Worm (Caenorhabditis elegans) whole organism, L3 larva: ENCODE measurements around the gene exp-1.

Experiments
- R02D3.7 ChIP-seq: fragments of 150-350 bp; optimal IDR thresholded peaks from 2 replicates; lab custom pipeline; 2014; ENCODE audit warnings: missing biosample characterization, missing genetic modification characterization
- aly-2 ChIP-seq: fragments of 150-350 bp; optimal IDR thresholded peaks from 2 replicates; lab custom pipeline; 2014; ENCODE audit warnings: missing biosample characterization, missing genetic modification characterization
- ceh-28 ChIP-seq: fragments of 150-350 bp; optimal IDR thresholded peaks from 2 replicates; lab custom pipeline; 2014; ENCODE audit warnings: missing biosample characterization, missing genetic modification reagents, missing genetic modification characterization
- ceh-82 ChIP-seq: fragments of 150-350 bp; optimal IDR thresholded peaks from 2 replicates; lab custom pipeline; 2014; ENCODE audit warnings: missing biosample characterization, missing genetic modification characterization
- ceh-9 ChIP-seq: sonication (generic microtip); optimal IDR thresholded peaks from 2 replicates; lab custom pipeline; 2018; ENCODE audit warnings: missing biosample characterization, missing genetic modification characterization
- daf-12 ChIP-seq: fragments of 150-350 bp; optimal IDR thresholded peaks from 2 replicates; lab custom pipeline; 2014; ENCODE audit warnings: missing biosample characterization, missing genetic modification reagents, missing genetic modification characterization
- egl-27 ChIP-seq: sonication (generic microtip); optimal IDR thresholded peaks from 4 replicates; lab custom pipeline; 2017; ENCODE audit warnings: missing biosample characterization, missing genetic modification reagents, missing genetic modification characterization
- elt-1 ChIP-seq: fragments of 150-350 bp; optimal IDR thresholded peaks from 2 replicates; lab custom pipeline; 2014; ENCODE audit warnings: missing biosample characterization, missing genetic modification characterization
- elt-2 ChIP-seq: sonication (generic microtip); optimal IDR thresholded peaks from 2 replicates; lab custom pipeline; 2016; ENCODE audit warnings: missing genetic modification reagents, mild to moderate bottlenecking, missing genetic modification characterization, missing compliant biosample characterization
- elt-3 ChIP-seq, 3 experiments: fragments of 150-350 bp in 1 of 3; sonication (generic microtip) in 2 of 3; optimal IDR thresholded peaks; 2 replicates in 2 of 3; 4 replicates in 1 of 3; lab custom pipeline; 2014 to 2017; ENCODE audit warnings: missing biosample characterization in 3 of 3, missing genetic modification characterization in 3 of 3
- eor-1 ChIP-seq, 2 experiments: fragments of 150-350 bp; optimal IDR thresholded peaks; 2 replicates each; lab custom pipeline; 2014 to 2018; ENCODE audit warnings: missing biosample characterization in 2 of 2, missing genetic modification characterization in 2 of 2
- fkh-10 ChIP-seq: sonication (generic microtip); optimal IDR thresholded peaks from 2 replicates; lab custom pipeline; 2017; ENCODE audit warnings: missing biosample characterization, missing genetic modification reagents, missing genetic modification characterization
- fkh-2 ChIP-seq: fragments of 150-350 bp; optimal IDR thresholded peaks from 2 replicates; lab custom pipeline; 2014; ENCODE audit warnings: missing biosample characterization, missing genetic modification reagents, missing genetic modification characterization
- fos-1 ChIP-seq: fragments of 150-350 bp; optimal IDR thresholded peaks from 2 replicates; lab custom pipeline; 2014; ENCODE audit warnings: missing biosample characterization, missing genetic modification characterization
- jun-1 ChIP-seq: fragments of 150-350 bp; optimal IDR thresholded peaks from 2 replicates; lab custom pipeline; 2014; ENCODE audit warnings: missing biosample characterization, missing genetic modification reagents, missing genetic modification characterization
- lin-15B ChIP-seq: fragments of 150-350 bp; optimal IDR thresholded peaks from 2 replicates; lab custom pipeline; 2014; ENCODE audit warnings: missing biosample characterization, missing genetic modification characterization
- lsy-12 ChIP-seq: sonication (generic microtip); optimal IDR thresholded peaks from 2 replicates; lab custom pipeline; 2016; ENCODE audit warnings: mild to moderate bottlenecking, missing genetic modification characterization, missing compliant biosample characterization
- mdl-1 ChIP-seq: fragments of 150-350 bp; optimal IDR thresholded peaks from 2 replicates; lab custom pipeline; 2014; ENCODE audit warnings: missing biosample characterization, missing genetic modification characterization
- mml-1 ChIP-seq: fragments of 150-350 bp; sonication (generic microtip); optimal IDR thresholded peaks from 3 replicates; lab custom pipeline; 2014; ENCODE audit warnings: missing biosample characterization, missing genetic modification characterization
- nfya-1 ChIP-seq: sonication (generic microtip); optimal IDR thresholded peaks from 2 replicates; lab custom pipeline; 2017; ENCODE audit warnings: missing genetic modification characterization, mild to moderate bottlenecking, missing compliant biosample characterization, antibody characterized with exemption, moderate library complexity; ENCODE audit not compliant: insufficient read depth
- nhr-12 ChIP-seq: fragments of 150-350 bp; optimal IDR thresholded peaks from 2 replicates; lab custom pipeline; 2014; ENCODE audit warnings: missing biosample characterization, missing genetic modification characterization
- nhr-23 ChIP-seq: fragments of 150-350 bp; optimal IDR thresholded peaks from 2 replicates; lab custom pipeline; 2014; ENCODE audit warnings: missing biosample characterization, missing genetic modification reagents, missing genetic modification characterization
- nhr-237 ChIP-seq: fragments of 150-350 bp; optimal IDR thresholded peaks from 2 replicates; lab custom pipeline; 2014; ENCODE audit warnings: missing biosample characterization, missing genetic modification characterization
- nhr-67 ChIP-seq: fragments of 150-350 bp; optimal IDR thresholded peaks from 2 replicates; lab custom pipeline; 2014; ENCODE audit warnings: missing biosample characterization, missing genetic modification characterization
- nhr-76 ChIP-seq: fragments of 150-350 bp; sonication (generic microtip); optimal IDR thresholded peaks from 5 replicates; lab custom pipeline; 2014; ENCODE audit warnings: missing biosample characterization, missing genetic modification characterization
- nhr-77 ChIP-seq: fragments of 150-350 bp; optimal IDR thresholded peaks from 2 replicates; lab custom pipeline; 2014; ENCODE audit warnings: missing biosample characterization, missing genetic modification characterization
- pha-4 ChIP-seq: fragments of 150-350 bp; optimal IDR thresholded peaks from 2 replicates; lab custom pipeline; 2014; ENCODE audit warnings: missing biosample characterization, missing genetic modification reagents, missing genetic modification characterization
- sea-2 ChIP-seq: fragments of 150-350 bp; sonication (generic microtip); optimal IDR thresholded peaks from 4 replicates; lab custom pipeline; 2014; ENCODE audit warnings: missing biosample characterization, missing genetic modification reagents, missing genetic modification characterization
- skn-1 ChIP-seq: fragments of 150-350 bp; optimal IDR thresholded peaks from 2 replicates; lab custom pipeline; 2014; ENCODE audit warnings: missing biosample characterization, missing genetic modification characterization
- tbx-2 ChIP-seq: sonication (generic microtip); optimal IDR thresholded peaks from 2 replicates; lab custom pipeline; 2016; ENCODE audit warnings: mild to moderate bottlenecking, missing genetic modification characterization, missing compliant biosample characterization
- zag-1 ChIP-seq: fragments of 150-350 bp; optimal IDR thresholded peaks from 2 replicates; lab custom pipeline; 2014; ENCODE audit warnings: missing biosample characterization, missing genetic modification characterization
- ztf-4 ChIP-seq: fragments of 150-350 bp; optimal IDR thresholded peaks from 2 replicates; lab custom pipeline; 2014; ENCODE audit warnings: missing biosample characterization, missing genetic modification characterization

exp-1 gene

DNA sequence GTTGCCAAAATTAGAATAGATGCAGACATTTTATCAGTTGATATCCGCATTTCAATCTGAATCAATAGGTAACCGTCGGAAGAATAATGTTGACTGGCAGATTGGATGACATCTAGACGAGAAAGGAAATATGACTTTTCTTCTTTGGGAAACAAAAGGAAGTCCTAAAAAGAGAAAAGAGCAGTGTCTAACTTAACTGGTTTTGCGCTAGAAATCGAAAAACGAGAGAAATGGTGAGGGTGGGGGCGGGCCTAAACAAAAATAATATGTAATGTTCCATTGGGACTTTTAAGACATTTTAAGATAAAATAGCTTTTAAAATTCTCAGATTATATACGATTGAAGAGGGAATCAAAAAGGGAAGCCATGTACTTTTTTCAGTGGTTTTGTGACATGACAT lies at the start of gene exp-1:
Gene exp-1 (minus strand): TSS at position 101 of the 400 bp plus-strand sequence.
- no peak for TF ChIP-seq elt-2 (tag; lab: Kevin White, UChicago)
- no peak for TF ChIP-seq tbx-2
- no peak for TF ChIP-seq egl-27 (tag; lab: Kevin White, UChicago)
- TF ChIP-seq lsy-12 (tag; lab: Kevin White, UChicago) = no peak
- no peak for TF ChIP-seq lin-15B (tag; lab: Kevin White, UChicago)
- TF ChIP-seq mml-1 (tag; lab: Kevin White, UChicago) = no peak
- TF ChIP-seq nhr-67 (tag; lab: Kevin White, UChicago) = no peak
- no peak for TF ChIP-seq skn-1 (tag; lab: Kevin White, UChicago)
- no peak for TF ChIP-seq zag-1 (tag; lab: Kevin White, UChicago)
- TF ChIP-seq nhr-23 (tag; lab: Kevin White, UChicago) = no peak
- TF ChIP-seq elt-3 (tag; optimal IDR thresholded peaks at IDR 0.05; lab: Kevin White, UChicago) = no peak
- TF ChIP-seq nhr-77 (tag; lab: Kevin White, UChicago) = no peak
- no peak for TF ChIP-seq fkh-10
- no peak for TF ChIP-seq jun-1 (tag; lab: Kevin White, UChicago)
- TF ChIP-seq nhr-76 (tag; lab: Kevin White, UChicago) = no peak
- TF ChIP-seq, all 47 proteins: peak for 0

DNA sequence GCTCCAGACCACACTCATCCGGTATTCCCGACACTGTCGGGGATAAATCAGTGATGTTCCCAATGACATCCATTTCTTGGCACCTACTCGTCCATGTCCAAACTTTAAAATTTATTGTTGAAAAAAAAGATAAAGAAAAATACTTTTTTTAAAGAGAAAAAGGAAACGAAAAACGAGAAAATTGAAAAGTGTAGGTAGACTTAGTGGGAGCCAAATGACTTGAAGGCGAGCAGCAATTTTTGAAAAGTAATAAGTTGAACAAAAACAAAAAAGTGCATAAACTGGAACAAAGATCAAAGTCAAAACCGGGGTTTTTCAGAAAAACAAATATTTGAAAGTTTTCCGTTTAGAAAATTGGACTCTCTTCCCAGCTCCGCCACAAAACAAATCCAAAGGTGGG lies 47.2 kb upstream of the exp-1 start, which contains the start of gene daf-37:
Gene daf-37 (minus strand): TSS at position 101 of the 400 bp plus-strand sequence.
- TF ChIP-seq sea-2 (GFP tag; lab: Kevin White, UChicago) (no peak), daf-12 (tag; lab: Kevin White, UChicago) (no peak), elt-1 (tag; lab: Kevin White, UChicago) (no peak), aly-2 (tag; lab: Kevin White, UChicago) (no peak), skn-1 (tag; lab: Kevin White, UChicago) (no peak), lsy-12 (tag; lab: Kevin White, UChicago) (no peak), nhr-67 (tag; lab: Kevin White, UChicago) (no peak), ceh-82 (tag; lab: Kevin White, UChicago) (no peak), nhr-237 (tag; lab: Kevin White, UChicago) (no peak)

DNA sequence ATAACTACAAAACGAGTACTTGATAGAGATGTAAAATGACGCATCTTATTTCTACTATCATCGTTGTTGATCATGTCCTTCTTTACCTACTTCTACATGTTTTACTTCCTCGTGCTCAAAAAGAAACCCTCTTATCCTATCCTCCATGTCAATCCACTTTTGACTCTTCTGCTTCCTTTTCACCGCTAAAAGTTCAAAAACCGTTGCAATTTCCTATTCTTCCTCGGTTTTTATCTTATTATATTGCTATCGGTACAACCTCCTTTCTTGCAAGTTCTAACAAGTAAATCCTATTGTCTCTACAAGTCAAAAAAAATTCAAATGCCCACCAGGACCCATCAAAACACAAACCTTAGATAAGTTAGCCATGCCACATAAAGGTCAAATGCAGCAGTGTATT lies 46.4 kb upstream of the exp-1 start:
- TF ChIP-seq elt-2 (tag; lab: Kevin White, UChicago) = no peak
- TF ChIP-seq ceh-28 (tag; lab: Kevin White, UChicago) = no peak
- peak; percentile 71 for TF ChIP-seq fkh-10
- no peak for TF ChIP-seq eor-1 (tag; optimal IDR thresholded peaks at IDR 0.05; lab: Kevin White, UChicago)

DNA sequence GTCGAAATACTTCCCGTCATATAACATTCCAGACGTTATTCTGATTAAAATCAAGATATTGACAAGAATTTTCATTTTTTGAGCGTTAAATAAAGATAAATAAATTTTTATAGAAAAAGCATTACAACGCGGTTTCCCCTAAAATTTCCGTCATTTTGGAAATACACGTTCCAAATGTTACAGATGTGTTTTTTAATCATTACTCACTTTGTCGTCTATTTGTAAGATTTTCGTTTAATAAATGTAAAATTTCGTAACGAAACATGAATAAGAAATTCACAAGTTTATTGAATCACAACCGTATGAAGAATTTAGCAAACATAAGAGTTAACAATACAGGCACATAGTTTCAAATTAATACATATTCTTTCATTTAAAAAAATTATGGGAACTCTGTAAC lies 42.0 kb upstream of the exp-1 start, which contains the start of gene C30B5.17:
Gene C30B5.17 (minus strand): TSS at position 101 of the 400 bp plus-strand sequence.
- TF ChIP-seq eor-1 (tag; optimal IDR thresholded peaks at IDR 0.05; lab: Kevin White, UChicago) = no peak
- no peak for TF ChIP-seq pha-4 (tag; lab: Kevin White, UChicago)
- TF ChIP-seq aly-2 (tag; lab: Kevin White, UChicago) = no peak
- TF ChIP-seq nfya-1 = no peak
- TF ChIP-seq tbx-2 = no peak
- no peak for TF ChIP-seq skn-1 (tag; lab: Kevin White, UChicago)
- TF ChIP-seq ceh-9 = no peak
- no peak for TF ChIP-seq ceh-82 (tag; lab: Kevin White, UChicago)

- TF ChIP-seq lsy-12 (tag; lab: Kevin White, UChicago) = no peak
- no peak for TF ChIP-seq R02D3.7
- no peak for TF ChIP-seq aly-2 (tag; lab: Kevin White, UChicago)
- TF ChIP-seq nhr-12 = no peak
- TF ChIP-seq mdl-1 (tag; lab: Kevin White, UChicago) = no peak
- TF ChIP-seq fkh-2 (tag; lab: Kevin White, UChicago) = no peak
- TF ChIP-seq pha-4 (tag; lab: Kevin White, UChicago) = no peak
- no peak for TF ChIP-seq fos-1 (tag; lab: Kevin White, UChicago)
- no peak for TF ChIP-seq elt-2 (tag; lab: Kevin White, UChicago)
- TF ChIP-seq ztf-4 (tag; lab: Kevin White, UChicago) = no peak
- TF ChIP-seq, all 47 proteins: peak for 0
Observed at ce11 chrII:6199010-6199409, 38.1 kb upstream of the exp-1 start.
